Worm (Caenorhabditis elegans): ENCODE measurements around the gene R05G9.5.

Gene R05G9.5

DNA sequence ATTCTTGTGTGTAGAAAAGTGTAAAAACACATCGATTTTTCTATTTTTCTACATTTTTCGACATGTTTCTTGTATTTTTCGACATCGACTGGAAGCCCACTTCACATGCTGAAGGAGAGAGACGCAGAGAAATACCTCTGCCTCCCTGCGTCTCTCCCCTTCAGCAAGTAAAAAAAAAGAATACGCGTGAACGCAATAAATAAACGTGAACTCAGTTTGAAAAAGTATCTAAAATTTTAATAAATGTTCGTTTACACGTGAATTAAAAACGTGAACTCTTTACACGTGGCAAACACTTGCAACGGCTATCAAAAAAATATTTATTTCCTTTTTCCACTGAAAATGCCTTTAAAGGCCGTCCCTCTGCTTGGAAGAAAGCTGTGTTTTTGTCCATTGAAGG lies 2.8 kb upstream of the R05G9.5 start, which contains the start of gene R05G9.1:
Gene R05G9.1, plus strand, starts transcription at position 343 of the 400 bp plus-strand sequence.
- no peak for TF ChIP-seq unc-62 (GFP tag; optimal IDR thresholded peaks at IDR 0.05)

- TF ChIP-seq unc-62 (GFP tag; optimal IDR thresholded peaks at IDR 0.05) = no peak
These were observed 1.4 kb upstream of the R05G9.5 start, which contains the start of gene R05G9.3 for ce11 chrII:6501420-6501819. Gene R05G9.3, minus strand, starts transcription at chrII:6501520.

ce11 chrII:6499067-6499466 lies 994 bp downstream of the R05G9.5 start, which contains the start of gene twk-49:
Gene twk-49, minus strand, starts transcription at chrII:6499167.
- no peak for TF ChIP-seq unc-62 (GFP tag; optimal IDR thresholded peaks at IDR 0.05)

- TF ChIP-seq unc-62 (GFP tag; optimal IDR thresholded peaks at IDR 0.05) = no peak
These were observed 1.5 kb downstream of the R05G9.5 start for ce11 chrII:6498609-6499008.

- TF ChIP-seq unc-62 (GFP tag; optimal IDR thresholded peaks at IDR 0.05) = no peak
These were observed 2.9 kb downstream of the R05G9.5 start for ce11 chrII:6497137-6497536.

DNA sequence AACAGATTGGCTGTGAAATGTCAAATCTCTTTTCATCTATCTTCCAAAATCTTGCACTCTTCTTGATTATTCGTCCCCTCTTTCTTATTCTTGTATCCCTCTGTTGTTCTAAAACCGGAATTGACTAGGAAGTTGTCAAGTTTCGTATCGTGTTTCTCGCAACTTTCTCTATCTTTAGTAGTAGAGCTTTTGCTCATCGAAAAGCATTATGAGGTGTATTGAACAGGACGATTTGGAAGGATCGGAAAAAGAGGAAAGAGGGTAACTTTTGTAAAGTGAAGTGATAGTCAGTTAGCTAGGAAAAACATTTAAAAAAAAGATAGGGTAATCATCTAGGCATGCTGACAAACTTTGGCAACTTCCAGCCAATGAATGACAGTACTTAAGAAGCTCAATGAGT lies 3.6 kb downstream of the R05G9.5 start:
- no peak for TF ChIP-seq unc-62 (GFP tag; optimal IDR thresholded peaks at IDR 0.05)

ce11 chrII:6493709-6494326 lies 6.2 kb downstream of the R05G9.5 start:
- no peak for TF ChIP-seq unc-62 (GFP tag; optimal IDR thresholded peaks at IDR 0.05)

DNA sequence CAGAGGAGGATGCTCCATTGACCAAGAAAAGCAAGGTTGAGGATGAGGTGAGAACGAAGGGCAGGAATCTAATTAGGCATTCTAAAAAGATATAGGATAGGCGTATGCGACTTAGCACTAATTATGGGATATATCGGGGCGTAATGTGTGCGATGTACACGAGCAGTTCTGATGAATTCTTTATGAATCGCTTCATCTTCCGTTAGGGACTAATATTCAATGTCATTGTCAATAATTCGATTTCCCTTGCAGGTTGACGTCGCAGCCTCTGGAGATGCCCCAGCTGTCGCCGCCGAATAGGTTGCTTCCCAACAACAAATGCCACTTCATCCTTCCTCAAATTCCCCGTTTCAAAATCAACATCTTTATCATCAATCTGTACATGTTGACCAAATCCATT lies 6.9 kb downstream of the R05G9.5 start:
- no peak for TF ChIP-seq unc-62 (GFP tag; optimal IDR thresholded peaks at IDR 0.05)

DNA sequence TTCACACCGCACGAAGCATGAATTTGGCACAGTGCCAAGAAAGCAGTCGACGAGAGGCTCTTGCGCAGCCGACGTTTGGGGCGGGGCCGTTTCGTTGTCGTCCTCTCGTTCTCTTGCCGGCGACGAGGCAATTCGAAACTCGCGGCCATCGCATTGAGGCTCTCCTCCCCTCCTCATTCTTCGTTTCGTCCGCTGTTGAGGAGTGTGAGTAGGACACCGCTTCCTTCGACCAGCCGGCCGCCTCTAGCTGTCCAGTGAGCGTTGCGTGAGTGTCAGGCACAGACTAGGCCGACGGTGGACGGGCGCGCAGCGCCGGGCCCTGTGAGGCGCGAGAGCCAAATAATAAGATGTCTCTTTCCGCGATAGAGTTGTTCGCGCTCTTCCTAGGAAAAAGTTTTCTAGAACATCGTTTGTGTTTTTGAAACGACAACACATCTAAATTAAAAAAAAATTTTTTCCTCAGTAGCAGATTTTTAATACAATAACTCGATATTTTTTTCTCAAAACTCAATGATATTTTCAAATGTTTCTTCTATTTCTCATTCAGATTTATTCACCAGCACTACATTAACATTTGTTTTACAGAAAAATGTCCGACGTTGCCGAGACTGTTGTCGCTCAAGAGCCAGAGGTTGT lies 8.1 kb downstream of the R05G9.5 start, which contains the start of the genes T28D9.11 and T28D9.1:
Gene T28D9.11, minus strand, starts transcription at position 177 of the 636 bp plus-strand sequence.
Gene T28D9.1, plus strand, starts transcription at position 586 of the 636 bp plus-strand sequence.
- no peak for TF ChIP-seq unc-62 (GFP tag; optimal IDR thresholded peaks at IDR 0.05)

DNA sequence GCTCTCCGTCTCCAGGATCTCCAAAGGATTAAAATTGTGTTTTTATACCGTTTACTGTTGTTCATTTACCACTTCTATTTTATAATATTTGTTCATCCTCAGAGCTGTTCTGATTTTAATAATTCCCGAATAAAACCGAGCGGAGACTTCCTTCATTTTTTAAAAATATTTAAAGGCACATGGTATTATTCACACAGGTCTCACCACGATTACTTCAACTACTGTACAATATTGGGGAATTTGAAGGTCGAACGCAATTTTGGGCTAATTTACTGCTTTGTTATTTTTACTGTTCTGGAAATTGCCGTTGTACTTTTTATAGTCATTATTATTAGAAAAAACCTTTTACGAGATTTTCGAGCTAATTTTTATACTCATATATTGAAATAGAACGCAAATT lies 8.9 kb downstream of the R05G9.5 start:
- TF ChIP-seq unc-62 (GFP tag; optimal IDR thresholded peaks at IDR 0.05) = no peak

DNA sequence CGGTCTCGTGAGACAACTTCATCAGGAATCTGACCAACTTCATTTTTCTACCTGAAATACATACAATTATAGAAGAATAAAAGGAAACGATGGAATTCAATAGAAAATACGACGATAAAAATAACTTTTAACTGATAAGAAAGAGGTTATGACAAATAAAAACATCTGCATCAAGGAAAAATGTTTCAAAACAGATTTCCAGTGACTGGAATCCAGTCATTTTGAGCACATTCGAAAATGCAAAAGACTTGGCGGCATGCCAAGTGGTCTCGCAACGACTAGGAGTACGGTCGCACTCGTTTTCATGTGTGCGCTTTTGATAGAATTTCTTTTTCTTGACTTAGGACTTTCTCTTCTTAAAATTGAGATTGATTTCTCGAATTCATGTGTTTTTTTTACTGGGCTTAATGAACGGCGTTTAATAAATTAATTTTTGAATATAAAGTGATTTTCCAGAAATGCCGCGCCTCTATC lies 10.3 kb downstream of the R05G9.5 start, which contains the start of the genes snr-3 and rsp-5:
Gene snr-3, minus strand, starts transcription at position 51 of the 474 bp plus-strand sequence.
Gene rsp-5, plus strand, starts transcription at position 455 of the 474 bp plus-strand sequence.
- no peak for TF ChIP-seq unc-62 (GFP tag; optimal IDR thresholded peaks at IDR 0.05)

- TF ChIP-seq unc-62 (GFP tag; optimal IDR thresholded peaks at IDR 0.05) = no peak
These were observed 13.7 kb downstream of the R05G9.5 start for ce11 chrII:6486344-6486743.

ce11 chrII:6484876-6485526 lies 15.1 kb downstream of the R05G9.5 start, which contains the start of the genes lido-16 and plpp-1.2:
Gene lido-16, minus strand, starts transcription at chrII:6484976.
Gene plpp-1.2, plus strand, starts transcription at chrII:6485476.
- no peak for TF ChIP-seq unc-62 (GFP tag; optimal IDR thresholded peaks at IDR 0.05)

DNA sequence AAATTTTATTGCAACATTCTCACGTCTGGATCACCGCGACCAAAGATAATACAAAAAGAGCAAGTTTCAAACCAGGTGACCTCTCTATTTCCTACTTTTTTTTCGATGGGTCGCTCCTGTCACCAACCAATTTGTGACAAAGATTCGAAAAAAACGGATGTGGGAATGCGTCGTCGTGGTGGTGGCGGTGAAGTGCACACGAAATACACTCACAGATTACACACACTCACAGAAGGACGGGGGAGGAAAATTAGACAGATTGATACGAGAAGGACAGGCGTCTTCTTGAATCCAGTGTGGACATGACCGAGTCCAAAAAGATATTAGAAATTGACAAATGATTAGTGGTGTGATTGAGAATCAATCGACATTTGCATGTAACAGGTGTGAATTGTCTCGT lies 17.3 kb downstream of the R05G9.5 start:
- TF ChIP-seq unc-62 (GFP tag; optimal IDR thresholded peaks at IDR 0.05) = no peak

ce11 chrII:6482102-6482501 lies 18.0 kb downstream of the R05G9.5 start, which contains the start of gene del-10:
Gene del-10, minus strand, starts transcription at chrII:6482125.
- TF ChIP-seq unc-62 (GFP tag; optimal IDR thresholded peaks at IDR 0.05) = no peak

ce11 chrII:6476655-6477054 lies 23.4 kb downstream of the R05G9.5 start, which contains the start of gene T28D9.4:
Gene T28D9.4, plus strand, starts transcription at chrII:6476955.
- TF ChIP-seq unc-62 (GFP tag; optimal IDR thresholded peaks at IDR 0.05) = no peak

Data from whole organism, dauer.